Worm (Caenorhabditis elegans): ENCODE data around the gene ZK783.7.

The ZK783.7 gene

ce11 chrIII:7659440-7659839 lies 2.9 kb downstream of the ZK783.7 start (continued):
- TF ChIP-seq snpc-1.1 (tag; optimal IDR thresholded peaks at IDR 0.05; ENCODE audit: insufficient read depth) = no peak
- no peak for TF ChIP-seq let-526 (GFP tag; IDR thresholded peaks at IDR 0.05)
- TF ChIP-seq cebp-2 (GFP tag; IDR thresholded peaks at IDR 0.05) = no peak
- TF ChIP-seq madf-10 (tag; optimal IDR thresholded peaks at IDR 0.05) = peak; percentile 12
- TF ChIP-seq xnd-1 (tag; optimal IDR thresholded peaks at IDR 0.05) = no peak
- no peak for TF ChIP-seq dpff-1 (tag; optimal IDR thresholded peaks at IDR 0.05)
- no peak for TF ChIP-seq hmg-20 (GFP tag; IDR thresholded peaks at IDR 0.05)
- no peak for TF ChIP-seq ets-4 (GFP tag; optimal IDR thresholded peaks at IDR 0.05)
- no peak for TF ChIP-seq akir-1 (GFP tag; optimal IDR thresholded peaks at IDR 0.05)
- no peak for TF ChIP-seq tlf-1 (GFP tag; optimal IDR thresholded peaks at IDR 0.05)
- no peak for TF ChIP-seq egl-18 (GFP tag; IDR thresholded peaks at IDR 0.05)
- TF ChIP-seq Y53F4B.3 (GFP tag; IDR thresholded peaks at IDR 0.05) = no peak
- TF ChIP-seq tbp1 (GFP tag; optimal IDR thresholded peaks at IDR 0.05) = no peak
- TF ChIP-seq rec-8 (tag; optimal IDR thresholded peaks at IDR 0.05) = no peak
- TF ChIP-seq ceh-91 (GFP tag; IDR thresholded peaks at IDR 0.05) = no peak
- TF ChIP-seq T26A5.8 (tag; optimal IDR thresholded peaks at IDR 0.05) = no peak
- TF ChIP-seq attf-3 (GFP tag; conservative IDR thresholded peaks at IDR 0.05) = no peak
- TF ChIP-seq ama-1 (optimal IDR thresholded peaks at IDR 0.05) = no peak
- no peak for TF ChIP-seq ama-1 (GFP tag; optimal IDR thresholded peaks at IDR 0.05)
- no peak for TF ChIP-seq lag-1 (GFP tag; IDR thresholded peaks at IDR 0.05)
- TF ChIP-seq pbrm-1 (GFP tag; IDR thresholded peaks at IDR 0.05) = no peak
- no peak for TF ChIP-seq lin-40 (tag; optimal IDR thresholded peaks at IDR 0.05)
- no peak for TF ChIP-seq ZK185.1 (tag; optimal IDR thresholded peaks at IDR 0.05; ENCODE audit: poor library complexity, severe bottlenecking)
- no peak for TF ChIP-seq mes-4 (tag; optimal IDR thresholded peaks at IDR 0.05)
- TF ChIP-seq sptf-2 (GFP tag; optimal IDR thresholded peaks at IDR 0.05) = no peak
- no peak for TF ChIP-seq let-607 (tag; optimal IDR thresholded peaks at IDR 0.05)
- no peak for TF ChIP-seq B0019.2 (GFP tag; conservative IDR thresholded peaks at IDR 0.05)
- TF ChIP-seq hlh-12 (tag; optimal IDR thresholded peaks at IDR 0.05) = no peak
- no peak for TF ChIP-seq snpc-1.3 (tag; optimal IDR thresholded peaks at IDR 0.05; ENCODE audit: insufficient read depth)
- no peak for TF ChIP-seq ztf-28 (GFP tag; IDR thresholded peaks at IDR 0.05)
- no peak for TF ChIP-seq sdz-38 (tag; optimal IDR thresholded peaks at IDR 0.05)
- TF ChIP-seq Y56A3A.18 (GFP tag; IDR thresholded peaks at IDR 0.05) = no peak
- no peak for TF ChIP-seq madf-6 (GFP tag; IDR thresholded peaks at IDR 0.05)
- no peak for TF ChIP-seq fkh-3 (tag; optimal IDR thresholded peaks at IDR 0.05)
- TF ChIP-seq Y79H2A.3 (GFP tag; conservative IDR thresholded peaks at IDR 0.05) = no peak
- no peak for TF ChIP-seq unc-62 (GFP tag; optimal IDR thresholded peaks at IDR 0.05)
- no peak for TF ChIP-seq nfya-2 (GFP tag; IDR thresholded peaks at IDR 0.05)
- no peak for TF ChIP-seq lin-26 (GFP tag; IDR thresholded peaks at IDR 0.05)
- TF ChIP-seq B0336.3 (GFP tag; IDR thresholded peaks at IDR 0.05) = no peak
- TF ChIP-seq ztf-26 (tag; optimal IDR thresholded peaks at IDR 0.05) = no peak
- TF ChIP-seq ekl-4 (GFP tag; IDR thresholded peaks at IDR 0.05) = no peak
- peak; percentile 41 for TF ChIP-seq chd-7 (tag; optimal IDR thresholded peaks at IDR 0.05)
- no peak for TF ChIP-seq F33H1.4 (GFP tag; IDR thresholded peaks at IDR 0.05)
- no peak for TF ChIP-seq aptf-2 (GFP tag; conservative IDR thresholded peaks at IDR 0.05)
- no peak for TF ChIP-seq atf-7 (tag; optimal IDR thresholded peaks at IDR 0.05)
- peak; percentile 75; the same call in 1 of the 2 replicates for TF ChIP-seq egrh-3 (GFP tag; IDR thresholded peaks at IDR 0.05)
- no peak for TF ChIP-seq gei-17 (GFP tag; optimal IDR thresholded peaks at IDR 0.05)
- TF ChIP-seq nhr-120 (GFP tag; IDR thresholded peaks at IDR 0.05) = no peak
- TF ChIP-seq tbx-9 (tag; optimal IDR thresholded peaks at IDR 0.05; ENCODE audit: borderline replicate concordance) = no peak
- TF ChIP-seq mel-28 (tag; optimal IDR thresholded peaks at IDR 0.05; ENCODE audit: borderline replicate concordance) = no peak
